Worm (Caenorhabditis elegans): Measurements from ENCODE around the gene F31F7.2.

- TF ChIP-seq swsn-7 (tag; optimal IDR thresholded peaks at IDR 0.05) (no peak), unc-62 (GFP tag; optimal IDR thresholded peaks at IDR 0.05) (no peak), elt-2 (tag; optimal IDR thresholded peaks at IDR 0.05) (no peak), nhr-77 (tag; optimal IDR thresholded peaks at IDR 0.05) (no peak), unc-130 (tag; optimal IDR thresholded peaks at IDR 0.05) (no peak), pqm-1 (tag; optimal IDR thresholded peaks at IDR 0.05) (no peak), unc-86 (tag; optimal IDR thresholded peaks at IDR 0.05) (no peak), ces-1 (GFP tag; optimal IDR thresholded peaks at IDR 0.05) (no peak)
Observed at ce11 chrV:6303471-6303870, 32.8 kb downstream of the F31F7.2 start, which contains the start of gene sago-1.

All from whole organism, L1 larva.